Worm (Caenorhabditis elegans) whole organism, L4 larva: ENCODE results near the gene K02G10.5.

Source experiments
- F10B5.3 ChIP-seq: sonication (generic microtip); optimal IDR thresholded peaks from 2 replicates; lab custom pipeline; 2016; ENCODE audit warnings: mild to moderate bottlenecking, missing genetic modification characterization, missing compliant biosample characterization
- F37D6.2 ChIP-seq: sonication (generic microtip); optimal IDR thresholded peaks from 2 replicates; lab custom pipeline; 2016; ENCODE audit warnings: mild to moderate bottlenecking, missing genetic modification characterization, missing compliant biosample characterization
- F44E2.7 ChIP-seq: fragments of 200-800 bp; sonication (Bioruptor generic); IDR thresholded peaks from 2 replicates; pipeline ENCODE4 v2.1.2; 2022; ENCODE audit warnings: missing genetic modification characterization, missing compliant biosample characterization
- R02D3.7 ChIP-seq: fragments of 150-350 bp; sonication (generic microtip); optimal IDR thresholded peaks from 3 replicates; lab custom pipeline; 2014; ENCODE audit warnings: missing biosample characterization, missing genetic modification characterization
- T20F7.1 ChIP-seq: fragments of 200-800 bp; sonication (Bioruptor generic); optimal IDR thresholded peaks from 2 replicates; lab custom pipeline; 2018; ENCODE audit warnings: mild to moderate bottlenecking, missing genetic modification characterization, missing compliant biosample characterization
- Y48G9A.11 ChIP-seq: fragments of 200-800 bp; sonication (Bioruptor generic); IDR thresholded peaks from 2 replicates; pipeline ENCODE4 v1.3.6; 2022; ENCODE audit warnings: missing genetic modification reagents, missing genetic modification characterization, missing compliant biosample characterization
- Y5F2A.4 ChIP-seq: fragments of 200-800 bp; sonication (Bioruptor generic); optimal IDR thresholded peaks from 2 replicates; lab custom pipeline; 2018; ENCODE audit warnings: mild to moderate bottlenecking, missing genetic modification characterization, missing compliant biosample characterization
- Y75B8A.6 ChIP-seq: fragments of 200-800 bp; sonication (Bioruptor generic); IDR thresholded peaks from 2 replicates; pipeline ENCODE4 v1.3.6; 2022; ENCODE audit warnings: missing genetic modification reagents, missing genetic modification characterization, missing compliant biosample characterization
- ZK337.2 ChIP-seq: fragments of 200-800 bp; sonication (Bioruptor generic); IDR thresholded peaks from 2 replicates; pipeline ENCODE4 v1.3.6; 2022; ENCODE audit warnings: missing genetic modification reagents, missing genetic modification characterization, missing compliant biosample characterization
- aha-1 ChIP-seq: fragments of 150-350 bp; peaks from one replicate; lab custom pipeline; 2014; ENCODE audit warnings: missing biosample characterization, missing genetic modification characterization
- arid-1 ChIP-seq: fragments of 200-800 bp; sonication (Bioruptor generic); conservative IDR thresholded peaks from 2 replicates; pipeline ENCODE4 v1.3.6; 2022; ENCODE audit warnings: missing genetic modification reagents, missing genetic modification characterization, missing compliant biosample characterization
- ceh-20 ChIP-seq: fragments of 200-800 bp; sonication (Bioruptor generic); IDR thresholded peaks from 2 replicates; pipeline ENCODE4 v1.3.6; 2022; ENCODE audit warnings: missing genetic modification reagents, missing genetic modification characterization, missing compliant biosample characterization
- ceh-62 ChIP-seq: sonication (generic microtip); optimal IDR thresholded peaks from 2 replicates; lab custom pipeline; 2017; ENCODE audit warnings: missing biosample characterization, missing genetic modification characterization
- ceh-82 ChIP-seq: sonication (generic microtip); optimal IDR thresholded peaks from 2 replicates; lab custom pipeline; 2017; ENCODE audit warnings: missing biosample characterization, missing genetic modification characterization
- daf-19 ChIP-seq: fragments of 200-800 bp; sonication (Bioruptor generic); conservative IDR thresholded peaks from 2 replicates; pipeline ENCODE4 v1.3.6; 2022; ENCODE audit warnings: missing genetic modification characterization, missing compliant biosample characterization
- dmd-9 ChIP-seq: fragments of 200-800 bp; sonication (Bioruptor generic); IDR thresholded peaks from 2 replicates; pipeline ENCODE4 v1.3.6; 2022; ENCODE audit warnings: missing genetic modification reagents, missing genetic modification characterization, missing compliant biosample characterization
- dpl-1 ChIP-seq: fragments of 150-350 bp; optimal IDR thresholded peaks from 2 replicates; lab custom pipeline; 2014; ENCODE audit warnings: missing biosample characterization, missing genetic modification reagents, missing genetic modification characterization
- duxl-1 ChIP-seq: sonication (generic microtip); optimal IDR thresholded peaks from 2 replicates; lab custom pipeline; 2016; ENCODE audit warnings: mild to moderate bottlenecking, missing genetic modification characterization, moderate library complexity, missing compliant biosample characterization; ENCODE audit not compliant: poor library complexity
- egl-27 ChIP-seq: sonication (generic microtip); optimal IDR thresholded peaks from 3 replicates; lab custom pipeline; 2017; ENCODE audit warnings: missing biosample characterization, missing genetic modification reagents, missing genetic modification characterization
- fkh-10 ChIP-seq: fragments of 150-350 bp; optimal IDR thresholded peaks from 2 replicates; lab custom pipeline; 2014; ENCODE audit warnings: missing biosample characterization, missing genetic modification reagents, missing genetic modification characterization
- gei-8 ChIP-seq: fragments of 200-800 bp; sonication (Bioruptor generic); optimal IDR thresholded peaks from 2 replicates; lab custom pipeline; 2018; ENCODE audit warnings: mild to moderate bottlenecking, missing genetic modification characterization, missing compliant biosample characterization
- hif-1 ChIP-seq, 2 experiments: sonication (generic microtip); optimal IDR thresholded peaks; 2 replicates each; lab custom pipeline; 2016 to 2017; ENCODE audit warnings: missing compliant biosample characterization in 2 of 2, missing genetic modification characterization in 2 of 2, missing genetic modification reagents in 2 of 2, missing genotype in 2 of 2, mild to moderate bottlenecking in 1 of 2
- hlh-30 ChIP-seq: sonication (generic microtip); optimal IDR thresholded peaks from 2 replicates; lab custom pipeline; 2017; ENCODE audit warnings: antibody characterized with exemption, mild to moderate bottlenecking, missing genetic modification characterization, missing compliant biosample characterization; ENCODE audit not compliant: insufficient read depth
- jun-1 ChIP-seq: fragments of 150-350 bp; optimal IDR thresholded peaks from 2 replicates; lab custom pipeline; 2014; ENCODE audit warnings: missing biosample characterization, missing genetic modification reagents, missing genetic modification characterization
- lim-7 ChIP-seq: fragments of 200-800 bp; sonication (Bioruptor generic); IDR thresholded peaks from 2 replicates; pipeline ENCODE4 v1.3.6; 2022; ENCODE audit warnings: missing genetic modification characterization, missing compliant biosample characterization
- lin-1 ChIP-seq: fragments of 200-800 bp; sonication (Bioruptor generic); IDR thresholded peaks from 2 replicates; pipeline ENCODE4 v1.3.6; 2022; ENCODE audit warnings: missing genetic modification reagents, missing genetic modification characterization, missing compliant biosample characterization
- lin-13 ChIP-seq: fragments of 150-350 bp; optimal IDR thresholded peaks from 2 replicates; lab custom pipeline; 2014; ENCODE audit warnings: missing biosample characterization, missing genetic modification reagents, missing genetic modification characterization
- lin-39 ChIP-seq: fragments of 150-350 bp; optimal IDR thresholded peaks from 2 replicates; lab custom pipeline; 2014; ENCODE audit warnings: missing biosample characterization, missing genetic modification reagents, missing genetic modification characterization
- lsy-2 ChIP-seq, 2 experiments: fragments of 150-350 bp in 1 of 2; sonication (generic microtip) in 1 of 2; optimal IDR thresholded peaks; 2 replicates each; lab custom pipeline; 2014 to 2017; ENCODE audit warnings: missing biosample characterization in 2 of 2, missing genetic modification characterization in 2 of 2
- mes-2 ChIP-seq: sonication (generic microtip); optimal IDR thresholded peaks from 2 replicates; lab custom pipeline; 2016; ENCODE audit warnings: missing genotype, mild to moderate bottlenecking, missing genetic modification characterization, missing compliant biosample characterization; ENCODE audit not compliant: poor library complexity, severe bottlenecking
- mxl-3 ChIP-seq: fragments of 200-800 bp; sonication (Bioruptor generic); optimal IDR thresholded peaks from 2 replicates; lab custom pipeline; 2018; ENCODE audit warnings: mild to moderate bottlenecking, missing genetic modification characterization, missing compliant biosample characterization
- nhr-10 ChIP-seq: fragments of 150-350 bp; optimal IDR thresholded peaks from 2 replicates; lab custom pipeline; 2014; ENCODE audit warnings: missing biosample characterization, missing genetic modification characterization
- nhr-111 ChIP-seq: fragments of 200-800 bp; sonication (Bioruptor generic); optimal IDR thresholded peaks from 2 replicates; lab custom pipeline; 2018; ENCODE audit warnings: mild to moderate bottlenecking, missing genetic modification characterization, missing compliant biosample characterization
- nhr-25 ChIP-seq: sonication (generic microtip); optimal IDR thresholded peaks from 2 replicates; lab custom pipeline; 2017; ENCODE audit warnings: missing genetic modification characterization, mild to moderate bottlenecking, missing compliant biosample characterization, antibody characterized with exemption, moderate library complexity, borderline replicate concordance; ENCODE audit not compliant: insufficient read depth
- nhr-42 ChIP-seq: fragments of 200-800 bp; sonication (Bioruptor generic); IDR thresholded peaks from 2 replicates; pipeline ENCODE4 v1.3.6; 2022; ENCODE audit warnings: missing genetic modification characterization, missing compliant biosample characterization
- nhr-48 ChIP-seq: sonication (generic microtip); optimal IDR thresholded peaks from 2 replicates; lab custom pipeline; 2016; ENCODE audit warnings: mild to moderate bottlenecking, missing genetic modification characterization, missing compliant biosample characterization
- pqm-1 ChIP-seq: sonication (generic microtip); optimal IDR thresholded peaks from 2 replicates; lab custom pipeline; 2017; ENCODE audit warnings: missing biosample characterization, missing genetic modification characterization
- rbr-2 ChIP-seq: sonication (generic microtip); optimal IDR thresholded peaks from 2 replicates; lab custom pipeline; 2016; ENCODE audit warnings: missing genotype, missing genetic modification characterization, missing compliant biosample characterization
- saeg-2 ChIP-seq: fragments of 200-800 bp; sonication (Bioruptor generic); IDR thresholded peaks from 2 replicates; pipeline ENCODE4 v1.3.6; 2022; ENCODE audit warnings: missing genetic modification reagents, missing genetic modification characterization, missing compliant biosample characterization
- snpc-4 ChIP-seq: fragments of 150-350 bp; optimal IDR thresholded peaks from 2 replicates; lab custom pipeline; 2014; ENCODE audit warnings: missing biosample characterization, missing genetic modification characterization
- spr-3 ChIP-seq: fragments of 200-800 bp; sonication (Bioruptor generic); optimal IDR thresholded peaks from 2 replicates; lab custom pipeline; 2018; ENCODE audit warnings: mild to moderate bottlenecking, missing genetic modification characterization, missing compliant biosample characterization
- tag-97 ChIP-seq: fragments of 200-800 bp; sonication (Bioruptor generic); IDR thresholded peaks from 2 replicates; pipeline ENCODE4 v1.3.6; 2022; ENCODE audit warnings: missing genetic modification characterization, missing compliant biosample characterization
- unc-62 ChIP-seq, 3 experiments: fragments of 150-350 bp in 1 of 3; sonication (generic microtip); optimal IDR thresholded peaks in 2 of 3; peaks in 1 of 3; 1 replicate in 1 of 3; 2 replicates in 2 of 3; lab custom pipeline; 2014 to 2017; ENCODE audit warnings: missing biosample characterization in 3 of 3, missing genetic modification characterization in 3 of 3, missing genetic modification reagents in 3 of 3, missing genotype in 1 of 3
- vab-7 ChIP-seq: fragments of 200-800 bp; sonication (Bioruptor generic); IDR thresholded peaks from 2 replicates; pipeline ENCODE4 v1.3.6; 2022; ENCODE audit warnings: missing genetic modification reagents, missing genetic modification characterization, missing compliant biosample characterization
- zfp-2 ChIP-seq: sonication (generic microtip); optimal IDR thresholded peaks from 2 replicates; lab custom pipeline; 2016; ENCODE audit warnings: mild to moderate bottlenecking, missing genetic modification characterization, missing compliant biosample characterization
- zip-2 ChIP-seq: fragments of 150-350 bp; optimal IDR thresholded peaks from 2 replicates; lab custom pipeline; 2014; ENCODE audit warnings: missing biosample characterization, missing genetic modification characterization

K02G10.5 gene

ce11 chrX:4711698-4712329 lies 20.8 kb upstream of the K02G10.5 start, which contains the start of the genes dnj-14 and glit-1 (continued):
- TF ChIP-seq F10B5.3 (tag; lab: Kevin White, UChicago) (peak; percentile 29), ceh-82 (tag; lab: Kevin White, UChicago) (no peak), nhr-25 (tag; lab: Kevin White, UChicago) (peak; percentile 80), mxl-3 (peak; percentile 88), dpl-1 (peak; percentile 76), unc-62 (GFP tag; optimal IDR thresholded peaks at IDR 0.05 in 1 of 2; lab: Kevin White, UChicago) (peak in 1 of 2 experiments; percentile 86), unc-62 (tag; optimal IDR thresholded peaks at IDR 0.05; lab: Kevin White, UChicago) (no peak), saeg-2 (GFP tag; lab: Robert Waterston, UW) (peak; percentile 80), dmd-9 (GFP tag; lab: Robert Waterston, UW) (peak; percentile 57; the same call in 1 of the 2 replicates), ceh-62 (tag; lab: Kevin White, UChicago) (no peak), ceh-20 (GFP tag; lab: Robert Waterston, UW) (peak; percentile 69), F44E2.7 (GFP tag; lab: Robert Waterston, UW) (no peak), duxl-1 (tag; lab: Kevin White, UChicago) (peak; percentile 80), nhr-42 (peak; percentile 85), T20F7.1 (GFP tag; lab: Kevin White, UChicago) (peak; percentile 76)

- TF ChIP-seq unc-62 (GFP tag; optimal IDR thresholded peaks at IDR 0.05 in 1 of 2; lab: Kevin White, UChicago) (no peak), unc-62 (tag; optimal IDR thresholded peaks at IDR 0.05; lab: Kevin White, UChicago) (no peak), rbr-2 (peak; percentile 24), lin-13 (peak; percentile 6), Y75B8A.6 (GFP tag; lab: Robert Waterston, UW) (no peak), lim-7 (GFP tag; lab: Robert Waterston, UW) (no peak), zfp-2 (tag; lab: Kevin White, UChicago) (no peak), fkh-10 (GFP tag; lab: Kevin White, UChicago) (no peak), arid-1 (GFP tag; lab: Robert Waterston, UW) (no peak), R02D3.7 (tag; lab: Kevin White, UChicago) (no peak), ZK337.2 (GFP tag; lab: Robert Waterston, UW) (no peak), Y5F2A.4 (GFP tag; lab: Kevin White, UChicago) (no peak), jun-1 (tag; lab: Kevin White, UChicago) (no peak), tag-97 (GFP tag; lab: Robert Waterston, UW) (no peak), mxl-3 (peak; percentile 58), lin-1 (GFP tag; lab: Robert Waterston, UW) (no peak), daf-19 (no peak), dmd-9 (GFP tag; lab: Robert Waterston, UW) (no peak), hif-1 (tag; optimal IDR thresholded peaks at IDR 0.05; lab: Kevin White, UChicago) (peak in 1 of 2 experiments; percentile 35), T20F7.1 (GFP tag; lab: Kevin White, UChicago) (peak; percentile 20), nhr-111 (GFP tag; lab: Kevin White, UChicago) (no peak), zip-2 (tag; lab: Kevin White, UChicago) (no peak), lin-39 (tag; lab: Kevin White, UChicago) (no peak), gei-8 (GFP tag; lab: Kevin White, UChicago) (no peak), lsy-2 (tag; optimal IDR thresholded peaks at IDR 0.05; lab: Kevin White, UChicago) (peak in 1 of 2 experiments; percentile 73), mes-2 (tag; lab: Kevin White, UChicago) (peak; percentile 74), duxl-1 (tag; lab: Kevin White, UChicago) (no peak), snpc-4 (tag; lab: Kevin White, UChicago) (no peak), spr-3 (GFP tag; lab: Kevin White, UChicago) (no peak), aha-1 (tag; lab: Kevin White, UChicago) (peak; percentile 69), hlh-30 (tag; lab: Kevin White, UChicago) (peak; percentile 43), pqm-1 (tag; lab: Kevin White, UChicago) (peak; percentile 84), nhr-48 (tag; lab: Kevin White, UChicago) (no peak), egl-27 (no peak), nhr-10 (tag; lab: Kevin White, UChicago) (no peak), F37D6.2 (tag; lab: Kevin White, UChicago) (no peak), dpl-1 (peak; percentile 37), vab-7 (GFP tag; lab: Robert Waterston, UW) (no peak), Y48G9A.11 (no peak)
Measured at ce11 chrX:4706755-4707226, 15.8 kb upstream of the K02G10.5 start, which contains the start of gene dhhc-10. Gene dhhc-10 (plus strand): TSS chrX:4707176.
